Fruit fly (Drosophila melanogaster): Measurements from ENCODE around the gene toc.

toc gene

DNA sequence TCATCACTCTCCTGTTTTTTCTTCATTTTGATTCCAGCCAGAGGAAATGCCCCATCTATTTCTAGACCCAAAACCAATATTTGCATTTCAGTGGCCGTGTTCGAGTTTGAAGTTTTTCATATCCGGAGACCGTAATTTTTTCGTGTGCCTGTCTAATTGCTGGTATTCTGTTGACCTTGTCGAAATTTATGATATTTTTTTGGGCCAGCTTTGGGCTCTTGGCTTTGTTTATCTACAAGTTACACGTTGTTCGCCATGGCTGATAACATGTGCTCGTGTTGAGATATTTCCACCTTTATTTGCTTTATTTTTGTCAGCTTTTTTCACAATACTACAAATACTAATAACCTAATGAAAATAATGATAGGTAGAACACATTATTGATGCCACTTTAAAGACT, 22.8 kb downstream of the toc start (continued):
- TF ChIP-seq CG10979 (tag; optimal IDR thresholded peaks at IDR 0.05) (no peak), ab (GFP tag; optimal IDR thresholded peaks at IDR 0.05) (no peak), en (GFP tag; optimal IDR thresholded peaks at IDR 0.05) (no peak), CG17361 (GFP tag; IDR thresholded peaks at IDR 0.05) (no peak), CG10654 (GFP tag; optimal IDR thresholded peaks at IDR 0.05) (no peak), ash1 (GFP tag; optimal IDR thresholded peaks at IDR 0.05) (no peak), CG17829 (tag; optimal IDR thresholded peaks at IDR 0.05) (no peak), CG6689 (GFP tag; IDR thresholded peaks at IDR 0.05) (no peak), NK7.1 (GFP tag; optimal IDR thresholded peaks at IDR 0.05) (no peak), CG9215 (GFP tag; IDR thresholded peaks at IDR 0.05) (no peak), Gsc (GFP tag; IDR thresholded peaks at IDR 0.05) (no peak), sqz (GFP tag; optimal IDR thresholded peaks at IDR 0.05) (peak; percentile 47), gsb-n (tag; optimal IDR thresholded peaks at IDR 0.05) (no peak), CG11504 (tag; optimal IDR thresholded peaks at IDR 0.05) (no peak), tll (GFP tag; optimal IDR thresholded peaks at IDR 0.05) (no peak), lola (GFP tag; optimal IDR thresholded peaks at IDR 0.05) (no peak), cwo (GFP tag; optimal IDR thresholded peaks at IDR 0.05) (no peak), NFAT (GFP tag; IDR thresholded peaks at IDR 0.05) (no peak), YL-1 (GFP tag; optimal IDR thresholded peaks at IDR 0.05) (no peak), pho (GFP tag; optimal IDR thresholded peaks at IDR 0.05) (peak; percentile 0), Trl (optimal IDR thresholded peaks at IDR 0.05) (no peak), Trl (GFP tag; optimal IDR thresholded peaks at IDR 0.05) (no peak), sug (tag; optimal IDR thresholded peaks at IDR 0.05) (no peak), Six4 (GFP tag; optimal IDR thresholded peaks at IDR 0.05) (no peak), CG8089 (GFP tag; optimal IDR thresholded peaks at IDR 0.05) (no peak), Ravus (GFP tag; IDR thresholded peaks at IDR 0.05) (no peak), kni (GFP tag; optimal IDR thresholded peaks at IDR 0.05) (no peak), CG4282 (GFP tag; optimal IDR thresholded peaks at IDR 0.05) (no peak), sens (GFP tag) (peak; percentile 76), ci (GFP tag; IDR thresholded peaks at IDR 0.05) (no peak), Nf-YA (GFP tag; IDR thresholded peaks at IDR 0.05) (no peak), NC2β (GFP tag; optimal IDR thresholded peaks at IDR 0.05) (peak; percentile 7), CG7556 (GFP tag; optimal IDR thresholded peaks at IDR 0.05) (peak; percentile 8), CG4707 (GFP tag; optimal IDR thresholded peaks at IDR 0.05) (peak; percentile 9), Eip74EF (GFP tag; optimal IDR thresholded peaks at IDR 0.05) (no peak), tin (GFP tag; optimal IDR thresholded peaks at IDR 0.05) (no peak), B-H1 (GFP tag; IDR thresholded peaks at IDR 0.05) (no peak; the same call in 2 of the 3 replicates), CG6254 (GFP tag; optimal IDR thresholded peaks at IDR 0.05) (no peak), p53 (GFP tag; optimal IDR thresholded peaks at IDR 0.05) (no peak), Hmr (GFP tag; optimal IDR thresholded peaks at IDR 0.05) (peak; percentile 43), her (GFP tag; optimal IDR thresholded peaks at IDR 0.05) (no peak), CG7745 (tag; optimal IDR thresholded peaks at IDR 0.05) (peak; percentile 5), tap (tag; optimal IDR thresholded peaks at IDR 0.05) (no peak), Vsx1 (GFP tag; optimal IDR thresholded peaks at IDR 0.05) (no peak), slp2 (GFP tag; optimal IDR thresholded peaks at IDR 0.05) (no peak), gro (GFP tag; optimal IDR thresholded peaks at IDR 0.05) (no peak), NfI (GFP tag; optimal IDR thresholded peaks at IDR 0.05) (no peak), insv (GFP tag; optimal IDR thresholded peaks at IDR 0.05) (no peak), Mrtf (GFP tag; IDR thresholded peaks at IDR 0.05) (no peak), Tbp (GFP tag; optimal IDR thresholded peaks at IDR 0.05) (no peak), ken (GFP tag; IDR thresholded peaks at IDR 0.05) (no peak), CG9932 (GFP tag; IDR thresholded peaks at IDR 0.05) (no peak), Lim3 (GFP tag; IDR thresholded peaks at IDR 0.05) (no peak)
